Worm (Caenorhabditis elegans) whole organism, young adult: ENCODE results near the gene K11H3.2.

ENCODE experiments used
- F22D6.2 ChIP-seq: sonication (generic microtip); optimal IDR thresholded peaks from 2 replicates; lab custom pipeline; 2016; ENCODE audit warnings: mild to moderate bottlenecking, missing genetic modification characterization, missing compliant biosample characterization
- F37B4.10 ChIP-seq: fragments of 200-800 bp; sonication (Bioruptor generic); IDR thresholded peaks from 2 replicates; pipeline ENCODE4 v1.3.6; 2022; ENCODE audit warnings: missing genetic modification characterization, missing compliant biosample characterization
- K11D2.4 ChIP-seq: fragments of 200-800 bp; sonication (Bioruptor generic); IDR thresholded peaks from 2 replicates; pipeline ENCODE4 v1.3.6; 2022; ENCODE audit warnings: missing genetic modification reagents, missing genetic modification characterization, missing compliant biosample characterization
- T26A5.8 ChIP-seq: sonication (generic microtip); optimal IDR thresholded peaks from 2 replicates; lab custom pipeline; 2016; ENCODE audit warnings: missing genetic modification characterization, missing compliant biosample characterization
- Y53G8AR.9 ChIP-seq: fragments of 200-800 bp; sonication (Bioruptor generic); conservative IDR thresholded peaks from 2 replicates; pipeline ENCODE4 v1.3.6; 2022; ENCODE audit warnings: missing genetic modification reagents, missing genetic modification characterization, missing compliant biosample characterization
- ZK185.1 ChIP-seq: sonication (generic microtip); optimal IDR thresholded peaks from 2 replicates; lab custom pipeline; 2016; ENCODE audit warnings: mild to moderate bottlenecking, missing genetic modification characterization, missing compliant biosample characterization; ENCODE audit not compliant: poor library complexity, severe bottlenecking
- ama-1 ChIP-seq, 3 experiments: fragments of 150-350 bp in 1 of 3; sonication (generic microtip) in 2 of 3; optimal IDR thresholded peaks; 2 replicates each; lab custom pipeline; 2014 to 2018; ENCODE audit warnings: missing biosample characterization in 2 of 3, missing genetic modification characterization in 2 of 3, missing genetic modification reagents in 2 of 3
- attf-5 ChIP-seq: fragments of 200-800 bp; sonication (Bioruptor generic); optimal IDR thresholded peaks from 2 replicates; lab custom pipeline; 2018; ENCODE audit warnings: mild to moderate bottlenecking, missing genetic modification characterization, missing compliant biosample characterization
- attf-6 ChIP-seq: fragments of 200-800 bp; sonication (Bioruptor generic); IDR thresholded peaks from 2 replicates; pipeline ENCODE4 v1.3.6; 2022; ENCODE audit warnings: missing genetic modification reagents, missing genetic modification characterization, missing compliant biosample characterization
- bed-2 ChIP-seq: fragments of 200-800 bp; sonication (Bioruptor generic); IDR thresholded peaks from 2 replicates; pipeline ENCODE4 v1.3.6; 2022; ENCODE audit warnings: missing genetic modification reagents, missing genetic modification characterization, missing compliant biosample characterization
- cebp-1 ChIP-seq, 2 experiments: fragments of 200-800 bp in 1 of 2; sonication (Bioruptor generic) in 1 of 2; sonication (generic microtip) in 1 of 2; IDR thresholded peaks in 1 of 2; optimal IDR thresholded peaks in 1 of 2; 2 replicates each; pipeline versions ENCODE4 v1.3.6 to Lab custom; 2017 to 2022; ENCODE audit warnings: missing compliant biosample characterization in 2 of 2, missing genetic modification characterization in 2 of 2, mild to moderate bottlenecking in 1 of 2, missing genetic modification reagents in 1 of 2, moderate library complexity in 1 of 2
- ceh-100 ChIP-seq: fragments of 200-800 bp; sonication (Bioruptor generic); IDR thresholded peaks from 2 replicates; pipeline ENCODE4 v1.3.6; 2022; ENCODE audit warnings: missing genetic modification reagents, missing genetic modification characterization, missing compliant biosample characterization
- ceh-91 ChIP-seq: fragments of 200-800 bp; sonication (Bioruptor generic); IDR thresholded peaks from 2 replicates; pipeline ENCODE4 v1.3.6; 2022; ENCODE audit warnings: missing genetic modification reagents, missing genetic modification characterization, missing compliant biosample characterization
- dox-1 ChIP-seq: fragments of 200-800 bp; sonication (Bioruptor generic); IDR thresholded peaks from 2 replicates; pipeline ENCODE4 v1.3.6; 2022; ENCODE audit warnings: missing genetic modification reagents, missing genetic modification characterization, missing compliant biosample characterization
- dpff-1 ChIP-seq: sonication (generic microtip); optimal IDR thresholded peaks from 2 replicates; lab custom pipeline; 2017; ENCODE audit warnings: mild to moderate bottlenecking, missing genetic modification characterization, missing compliant biosample characterization
- hlh-26 ChIP-seq: fragments of 200-800 bp; sonication (Bioruptor generic); conservative IDR thresholded peaks from 2 replicates; pipeline ENCODE4 v1.3.6; 2022; ENCODE audit warnings: missing genetic modification reagents, missing genetic modification characterization, missing compliant biosample characterization
- hmg-1.2 ChIP-seq: fragments of 200-800 bp; sonication (Bioruptor generic); IDR thresholded peaks from 2 replicates; pipeline ENCODE4 v1.3.6; 2022; ENCODE audit warnings: missing genetic modification reagents, missing genetic modification characterization, missing compliant biosample characterization
- hmg-20 ChIP-seq: fragments of 200-800 bp; sonication (Bioruptor generic); IDR thresholded peaks from 2 replicates; pipeline ENCODE4 v1.3.6; 2022; ENCODE audit warnings: missing genetic modification reagents, missing genetic modification characterization, missing compliant biosample characterization
- hrde-1 ChIP-seq: sonication (generic microtip); optimal IDR thresholded peaks from 2 replicates; lab custom pipeline; 2016; ENCODE audit warnings: missing genetic modification characterization, mild to moderate bottlenecking, missing compliant biosample characterization, moderate library complexity, missing genotype, missing genetic modification reagents, borderline replicate concordance
- lir-1 ChIP-seq: fragments of 200-800 bp; sonication (Bioruptor generic); conservative IDR thresholded peaks from 2 replicates; pipeline ENCODE4 v1.3.6; 2022; ENCODE audit warnings: missing genetic modification reagents, missing genetic modification characterization, missing compliant biosample characterization
- lsl-1 ChIP-seq: fragments of 200-800 bp; sonication (Bioruptor generic); optimal IDR thresholded peaks from 2 replicates; lab custom pipeline; 2018; ENCODE audit warnings: mild to moderate bottlenecking, missing genetic modification characterization, moderate library complexity, missing compliant biosample characterization
- madf-8 ChIP-seq: fragments of 200-800 bp; sonication (Bioruptor generic); conservative IDR thresholded peaks from 2 replicates; pipeline ENCODE4 v1.3.6; 2022; ENCODE audit warnings: missing genetic modification reagents, missing genetic modification characterization, missing compliant biosample characterization
- nfyb-1 ChIP-seq: fragments of 200-800 bp; sonication (Bioruptor generic); IDR thresholded peaks from 2 replicates; pipeline ENCODE4 v1.3.6; 2022; ENCODE audit warnings: missing genetic modification reagents, missing genetic modification characterization, missing compliant biosample characterization
- nhr-80 ChIP-seq: sonication (generic microtip); optimal IDR thresholded peaks from 2 replicates; lab custom pipeline; 2016; ENCODE audit warnings: missing genetic modification characterization, missing compliant biosample characterization
- pbrm-1 ChIP-seq: fragments of 200-800 bp; sonication (Bioruptor generic); IDR thresholded peaks from 2 replicates; pipeline ENCODE4 v1.3.6; 2022; ENCODE audit warnings: missing genetic modification reagents, missing genetic modification characterization, missing compliant biosample characterization
- pha-4 ChIP-seq: fragments of 150-350 bp; sonication (generic microtip); optimal IDR thresholded peaks from 2 replicates; lab custom pipeline; 2014; ENCODE audit warnings: missing biosample characterization, missing genetic modification reagents, missing genetic modification characterization
- rcor-1 ChIP-seq: fragments of 200-800 bp; sonication (Bioruptor generic); IDR thresholded peaks from 2 replicates; pipeline ENCODE4 v1.3.6; 2022; ENCODE audit warnings: missing genetic modification reagents, missing genetic modification characterization, missing compliant biosample characterization
- rec-8 ChIP-seq, 2 experiments: sonication (generic microtip); optimal IDR thresholded peaks; 2 replicates each; lab custom pipeline; 2016; ENCODE audit warnings: mild to moderate bottlenecking in 2 of 2, missing genetic modification characterization in 2 of 2, missing genetic modification reagents in 2 of 2, missing genotype in 2 of 2, missing biosample characterization in 1 of 2, missing compliant biosample characterization in 1 of 2, moderate library complexity in 1 of 2
- snpc-1.3 ChIP-seq: sonication (generic microtip); optimal IDR thresholded peaks from 2 replicates; lab custom pipeline; 2017; ENCODE audit warnings: missing genetic modification characterization, mild to moderate bottlenecking, missing compliant biosample characterization, antibody characterized with exemption, moderate library complexity, missing genotype, missing genetic modification reagents; ENCODE audit not compliant: insufficient read depth
- snpc-3.4 ChIP-seq: sonication (generic microtip); optimal IDR thresholded peaks from 2 replicates; lab custom pipeline; 2017; ENCODE audit warnings: missing genetic modification characterization, mild to moderate bottlenecking, missing compliant biosample characterization, antibody characterized with exemption, moderate library complexity, missing genotype, missing genetic modification reagents
- somi-1 ChIP-seq: fragments of 200-800 bp; sonication (Bioruptor generic); optimal IDR thresholded peaks from 2 replicates; lab custom pipeline; 2018; ENCODE audit warnings: mild to moderate bottlenecking, missing genetic modification characterization, missing compliant biosample characterization
- unc-130 ChIP-seq: sonication (generic microtip); optimal IDR thresholded peaks from 2 replicates; lab custom pipeline; 2016; ENCODE audit warnings: missing genetic modification reagents, missing genetic modification characterization, missing compliant biosample characterization
- xnd-1 ChIP-seq: sonication (generic microtip); optimal IDR thresholded peaks from 2 replicates; lab custom pipeline; 2016; ENCODE audit warnings: missing genotype, missing genetic modification reagents, missing genetic modification characterization, missing compliant biosample characterization
- ztf-18 ChIP-seq: sonication (generic microtip); optimal IDR thresholded peaks from 2 replicates; lab custom pipeline; 2016; ENCODE audit warnings: missing genotype, mild to moderate bottlenecking, missing genetic modification characterization, missing compliant biosample characterization
- ztf-25 ChIP-seq: fragments of 200-800 bp; sonication (Bioruptor generic); IDR thresholded peaks from 2 replicates; pipeline ENCODE4 v1.3.6; 2022; ENCODE audit warnings: missing genetic modification reagents, missing genetic modification characterization, missing compliant biosample characterization
- ztf-26 ChIP-seq: sonication (generic microtip); optimal IDR thresholded peaks from 2 replicates; lab custom pipeline; 2017; ENCODE audit warnings: missing genetic modification characterization, missing compliant biosample characterization

The K11H3.2 gene

ce11 chrIII:9807560-9808046 is 38.6 kb upstream of the K11H3.2 start:
- peak; percentile 21 for TF ChIP-seq ama-1 (optimal IDR thresholded peaks at IDR 0.05; lab: Kevin White, UChicago)
- TF ChIP-seq ama-1 (GFP tag; optimal IDR thresholded peaks at IDR 0.05; lab: Kevin White, UChicago): no peak
- no peak for TF ChIP-seq madf-8 (GFP tag; lab: Robert Waterston, UW)
- TF ChIP-seq K11D2.4 (GFP tag; lab: Robert Waterston, UW): no peak
- no peak for TF ChIP-seq cebp-1 (GFP tag; IDR thresholded peaks at IDR 0.05; lab: Robert Waterston, UW)
- peak; percentile 4 for TF ChIP-seq cebp-1 (tag; optimal IDR thresholded peaks at IDR 0.05; lab: Kevin White, UChicago)
- no peak for TF ChIP-seq nfyb-1 (GFP tag; lab: Robert Waterston, UW)
- 0 out of 2 replicates have a peak, but pooled peaks have one; percentile 15 for TF ChIP-seq Y53G8AR.9 (GFP tag; lab: Robert Waterston, UW)
- peak; percentile 47 for TF ChIP-seq attf-5 (GFP tag; lab: Kevin White, UChicago)
- TF ChIP-seq nhr-80: peak; percentile 51
- TF ChIP-seq ztf-26: peak; percentile 26
- TF ChIP-seq xnd-1: no peak

- peak; percentile 85 for TF ChIP-seq ceh-100
- no peak for TF ChIP-seq F22D6.2 (tag; lab: Kevin White, UChicago)
- peak; percentile 7 for TF ChIP-seq ZK185.1
- TF ChIP-seq, all 124 proteins: peak for 2
Observed at ce11 chrIII:9808179-9808578, 38.0 kb upstream of the K11H3.2 start, which contains the start of gene gtap-2. Gene gtap-2, plus strand, starts transcription at chrIII:9808544.

ce11 chrIII:9813146-9813545 is 33.0 kb upstream of the K11H3.2 start, which contains the start of gene ZK632.14:
Gene ZK632.14, plus strand, starts transcription at chrIII:9813446.
- TF ChIP-seq lsl-1 (GFP tag; lab: Kevin White, UChicago) (no peak), ztf-18 (tag; lab: Kevin White, UChicago) (no peak), hmg-20 (GFP tag; lab: Robert Waterston, UW) (no peak), bed-2 (GFP tag; lab: Robert Waterston, UW) (no peak), T26A5.8 (tag; lab: Kevin White, UChicago) (no peak), snpc-1.3 (tag; lab: Kevin White, UChicago) (no peak), ztf-25 (GFP tag; lab: Robert Waterston, UW) (no peak), K11D2.4 (GFP tag; lab: Robert Waterston, UW) (no peak), dpff-1 (tag; lab: Kevin White, UChicago) (no peak), hlh-26 (GFP tag; lab: Robert Waterston, UW) (no peak), unc-130 (no peak), dox-1 (no peak), ceh-91 (no peak), F37B4.10 (GFP tag; lab: Robert Waterston, UW) (no peak), snpc-3.4 (no peak), hrde-1 (tag; lab: Kevin White, UChicago) (no peak), lir-1 (no peak), madf-8 (GFP tag; lab: Robert Waterston, UW) (no peak), attf-6 (GFP tag; lab: Robert Waterston, UW) (no peak), pha-4 (tag; lab: Kevin White, UChicago) (no peak)

ce11 chrIII:9817087-9817612 is 29.0 kb upstream of the K11H3.2 start, which contains the start of gene cnx-1:
Gene cnx-1, minus strand, starts transcription at chrIII:9817137.
- TF ChIP-seq Y53G8AR.9 (GFP tag; lab: Robert Waterston, UW) (0 out of 2 replicates have a peak, but pooled peaks have one; percentile 15), rcor-1 (GFP tag; lab: Robert Waterston, UW) (0 out of 2 replicates have a peak, but pooled peaks have one; percentile 35), pbrm-1 (peak; percentile 42; the same call in 1 of the 2 replicates), rec-8 (tag; optimal IDR thresholded peaks at IDR 0.05; lab: Kevin White, UChicago) (no peak), cebp-1 (GFP tag; IDR thresholded peaks at IDR 0.05; lab: Robert Waterston, UW) (no peak), cebp-1 (tag; optimal IDR thresholded peaks at IDR 0.05; lab: Kevin White, UChicago) (peak; percentile 25), nhr-80 (peak; percentile 2), hmg-1.2 (GFP tag; lab: Robert Waterston, UW) (peak; percentile 37; the same call in 1 of the 2 replicates), dox-1 (peak; percentile 8; the same call in 1 of the 2 replicates), somi-1 (GFP tag; lab: Kevin White, UChicago) (no peak)
